Worm (Caenorhabditis elegans) whole organism, L2 larva: ENCODE data around the gene F31F7.2.
A peak's percentile ranks its signal among the peaks of the same experiment; 100 is the strongest.

Experiments
- F13H6.1 ChIP-seq: sonication (generic microtip); optimal IDR thresholded peaks from 2 replicates; lab custom pipeline; 2016; ENCODE audit warnings: missing genetic modification characterization, missing compliant biosample characterization
- R02D3.7 ChIP-seq: fragments of 150-350 bp; optimal IDR thresholded peaks from 2 replicates; lab custom pipeline; 2014; ENCODE audit warnings: missing biosample characterization, missing genetic modification characterization
- Y55F3AM.14 ChIP-seq: fragments of 200-800 bp; sonication (Bioruptor generic); optimal IDR thresholded peaks from 2 replicates; lab custom pipeline; 2018; ENCODE audit warnings: mild to moderate bottlenecking, missing genetic modification characterization, missing compliant biosample characterization
- ZK546.5 ChIP-seq: sonication (generic microtip); optimal IDR thresholded peaks from 2 replicates; lab custom pipeline; 2017; ENCODE audit warnings: missing biosample characterization, missing genetic modification characterization
- alr-1 ChIP-seq: fragments of 150-350 bp; optimal IDR thresholded peaks from 2 replicates; lab custom pipeline; 2014; ENCODE audit warnings: missing biosample characterization, missing genetic modification characterization
- ama-1 ChIP-seq: fragments of 150-350 bp; optimal IDR thresholded peaks from 2 replicates; lab custom pipeline; 2018; ENCODE audit warnings: inconsistent platforms
- blmp-1 ChIP-seq: sonication (generic microtip); optimal IDR thresholded peaks from 2 replicates; lab custom pipeline; 2017; ENCODE audit warnings: missing genetic modification characterization, mild to moderate bottlenecking, missing compliant biosample characterization, antibody characterized with exemption, moderate library complexity; ENCODE audit not compliant: insufficient read depth
- crh-2 ChIP-seq: sonication (generic microtip); optimal IDR thresholded peaks from 2 replicates; lab custom pipeline; 2017; ENCODE audit warnings: missing biosample characterization, missing genetic modification characterization
- dmd-4 ChIP-seq: sonication (generic microtip); optimal IDR thresholded peaks from 2 replicates; lab custom pipeline; 2017; ENCODE audit warnings: missing biosample characterization, missing genetic modification characterization
- egl-27 ChIP-seq: sonication (generic microtip); optimal IDR thresholded peaks from 3 replicates; lab custom pipeline; 2017; ENCODE audit warnings: missing biosample characterization, missing genetic modification reagents, missing genetic modification characterization
- elt-1 ChIP-seq: fragments of 150-350 bp; optimal IDR thresholded peaks from 2 replicates; lab custom pipeline; 2014; ENCODE audit warnings: missing biosample characterization, missing genetic modification characterization
- fos-1 ChIP-seq: fragments of 150-350 bp; optimal IDR thresholded peaks from 2 replicates; lab custom pipeline; 2014; ENCODE audit warnings: missing biosample characterization, missing genetic modification characterization
- gmeb-1 ChIP-seq: fragments of 150-350 bp; optimal IDR thresholded peaks from 2 replicates; lab custom pipeline; 2014; ENCODE audit warnings: missing biosample characterization, missing genetic modification characterization
- lin-11 ChIP-seq: fragments of 150-350 bp; sonication (generic microtip); optimal IDR thresholded peaks from 2 replicates; lab custom pipeline; 2014; ENCODE audit warnings: missing biosample characterization, missing genetic modification characterization, inconsistent platforms, mixed read lengths
- lin-13 ChIP-seq: fragments of 150-350 bp; optimal IDR thresholded peaks from 2 replicates; lab custom pipeline; 2014; ENCODE audit warnings: missing biosample characterization, missing genetic modification reagents, missing genetic modification characterization
- lin-39 ChIP-seq: fragments of 150-350 bp; optimal IDR thresholded peaks from 2 replicates; lab custom pipeline; 2014; ENCODE audit warnings: missing biosample characterization, missing genetic modification reagents, missing genetic modification characterization
- lsy-2 ChIP-seq, 2 experiments: fragments of 150-350 bp in 1 of 2; sonication (generic microtip) in 1 of 2; optimal IDR thresholded peaks; 2 replicates each; lab custom pipeline; 2014 to 2017; ENCODE audit warnings: missing biosample characterization in 2 of 2, missing genetic modification characterization in 2 of 2
- mbf-1 ChIP-seq: sonication (generic microtip); optimal IDR thresholded peaks from 2 replicates; lab custom pipeline; 2017; ENCODE audit warnings: missing biosample characterization, missing genetic modification characterization
- mdl-1 ChIP-seq, 2 experiments: fragments of 150-350 bp in 1 of 2; sonication (generic microtip) in 1 of 2; optimal IDR thresholded peaks; 2 replicates each; lab custom pipeline; 2017; ENCODE audit warnings: missing biosample characterization in 2 of 2, missing genetic modification characterization in 2 of 2
- nhr-10 ChIP-seq: sonication (generic microtip); optimal IDR thresholded peaks from 2 replicates; lab custom pipeline; 2017; ENCODE audit warnings: missing biosample characterization, missing genetic modification characterization
- nhr-11 ChIP-seq: fragments of 150-350 bp; optimal IDR thresholded peaks from 2 replicates; lab custom pipeline; 2014; ENCODE audit warnings: missing biosample characterization, missing genetic modification characterization
- nhr-12 ChIP-seq: fragments of 150-350 bp; optimal IDR thresholded peaks from 2 replicates; lab custom pipeline; 2014; ENCODE audit warnings: missing biosample characterization, missing genetic modification characterization
- nhr-129 ChIP-seq: fragments of 150-350 bp; optimal IDR thresholded peaks from 2 replicates; lab custom pipeline; 2014; ENCODE audit warnings: missing biosample characterization, missing genetic modification characterization
- nhr-23 ChIP-seq: fragments of 150-350 bp; optimal IDR thresholded peaks from 2 replicates; lab custom pipeline; 2014; ENCODE audit warnings: missing biosample characterization, missing genetic modification reagents, missing genetic modification characterization
- nhr-25 ChIP-seq: fragments of 150-350 bp; sonication (generic microtip); optimal IDR thresholded peaks from 3 replicates; lab custom pipeline; 2014; ENCODE audit warnings: missing biosample characterization, missing genetic modification characterization
- nhr-6 ChIP-seq: fragments of 150-350 bp; optimal IDR thresholded peaks from 2 replicates; lab custom pipeline; 2014; ENCODE audit warnings: missing biosample characterization, missing genetic modification characterization
- nhr-77 ChIP-seq: fragments of 150-350 bp; optimal IDR thresholded peaks from 2 replicates; lab custom pipeline; 2014; ENCODE audit warnings: missing biosample characterization, missing genetic modification characterization
- peb-1 ChIP-seq: fragments of 150-350 bp; optimal IDR thresholded peaks from 2 replicates; lab custom pipeline; 2014; ENCODE audit warnings: missing biosample characterization, missing genetic modification characterization
- sem-4 ChIP-seq: fragments of 150-350 bp; optimal IDR thresholded peaks from 2 replicates; lab custom pipeline; 2014; ENCODE audit warnings: missing biosample characterization, missing genetic modification reagents, missing genetic modification characterization
- skn-1 ChIP-seq: sonication (generic microtip); optimal IDR thresholded peaks from 2 replicates; lab custom pipeline; 2017; ENCODE audit warnings: missing biosample characterization, missing genetic modification characterization
- sma-3 ChIP-seq: sonication (generic microtip); optimal IDR thresholded peaks from 2 replicates; lab custom pipeline; 2016; ENCODE audit warnings: missing genetic modification reagents, missing genetic modification characterization, missing compliant biosample characterization
- sma-9 ChIP-seq, 2 experiments: fragments of 150-350 bp in 1 of 2; sonication (generic microtip) in 1 of 2; optimal IDR thresholded peaks; 2 replicates each; lab custom pipeline; 2014 to 2016; ENCODE audit warnings: missing genetic modification characterization in 2 of 2, mild to moderate bottlenecking in 1 of 2, missing biosample characterization in 1 of 2, missing compliant biosample characterization in 1 of 2, missing genetic modification reagents in 1 of 2, moderate library complexity in 1 of 2
- unc-39 ChIP-seq: fragments of 150-350 bp; optimal IDR thresholded peaks from 2 replicates; lab custom pipeline; 2014; ENCODE audit warnings: missing biosample characterization, missing genetic modification characterization
- unc-55 ChIP-seq: fragments of 150-350 bp; sonication (generic microtip); optimal IDR thresholded peaks from 3 replicates; lab custom pipeline; 2014; ENCODE audit warnings: missing biosample characterization, missing genetic modification reagents, missing genetic modification characterization
- unc-62 ChIP-seq: fragments of 150-350 bp; optimal IDR thresholded peaks from 2 replicates; lab custom pipeline; 2014; ENCODE audit warnings: missing biosample characterization, missing genetic modification reagents, missing genetic modification characterization
- ztf-1 ChIP-seq: fragments of 200-800 bp; sonication (Bioruptor generic); conservative IDR thresholded peaks from 2 replicates; pipeline ENCODE4 v1.3.6; 2022; ENCODE audit warnings: missing genetic modification characterization, missing compliant biosample characterization

Gene F31F7.2

DNA sequence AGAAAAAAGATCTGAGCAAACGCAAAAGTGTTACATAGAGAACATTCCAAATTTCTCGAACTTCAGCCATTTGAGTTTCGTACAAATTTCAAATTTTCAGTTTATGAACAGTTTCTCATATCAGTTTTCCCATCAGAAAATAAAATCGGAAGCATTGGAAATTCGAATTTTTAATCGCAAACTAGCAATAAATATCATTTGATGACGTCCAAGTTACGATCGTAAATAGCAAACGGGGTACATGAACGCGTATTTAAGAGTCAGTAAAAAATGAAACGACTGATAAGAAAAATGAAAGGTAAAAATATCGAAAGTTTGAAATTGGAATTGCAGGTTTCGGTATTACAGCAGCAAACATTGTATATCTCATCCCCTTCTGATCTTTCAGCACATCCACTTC, 20.6 kb downstream of the F31F7.2 start:
- TF ChIP-seq ZK546.5 (tag; lab: Kevin White, UChicago) (no peak), crh-2 (tag; lab: Kevin White, UChicago) (peak; percentile 41), nhr-77 (tag; lab: Kevin White, UChicago) (no peak), nhr-10 (tag; lab: Kevin White, UChicago) (no peak), sma-9 (GFP tag; optimal IDR thresholded peaks at IDR 0.05; lab: Kevin White, UChicago) (peak; percentile 15), sma-9 (tag; optimal IDR thresholded peaks at IDR 0.05; lab: Kevin White, UChicago) (no peak)
- TF ChIP-seq, all 48 proteins: peak for 2

ce11 chrV:6292401-6292800, 21.7 kb downstream of the F31F7.2 start, which contains the start of gene K12B6.9:
TSS of gene K12B6.9 (minus strand) at chrV:6292666.
- TF ChIP-seq ztf-1 (GFP tag; lab: Robert Waterston, UW), result no peak
- peak; percentile 46 for TF ChIP-seq crh-2 (tag; lab: Kevin White, UChicago)
- TF ChIP-seq sma-3 (GFP tag; lab: Kevin White, UChicago), result no peak
- TF ChIP-seq mdl-1 (tag; optimal IDR thresholded peaks at IDR 0.05; lab: Kevin White, UChicago), result no peak
- TF ChIP-seq lin-39, result no peak
- no peak for TF ChIP-seq egl-27 (tag; lab: Kevin White, UChicago)
- no peak for TF ChIP-seq unc-62 (GFP tag; lab: Kevin White, UChicago)
- no peak for TF ChIP-seq nhr-12 (tag; lab: Kevin White, UChicago)
- no peak for TF ChIP-seq gmeb-1
- TF ChIP-seq lin-13 (GFP tag; lab: Kevin White, UChicago), result no peak
- no peak for TF ChIP-seq alr-1
- no peak for TF ChIP-seq nhr-11 (tag; lab: Kevin White, UChicago)
- TF ChIP-seq ama-1 (lab: Kevin White, UChicago), result no peak
- peak; percentile 41 for TF ChIP-seq fos-1 (tag; lab: Kevin White, UChicago)
- no peak for TF ChIP-seq lsy-2 (tag; optimal IDR thresholded peaks at IDR 0.05; lab: Kevin White, UChicago)
- no peak for TF ChIP-seq nhr-25 (tag; lab: Kevin White, UChicago)

DNA sequence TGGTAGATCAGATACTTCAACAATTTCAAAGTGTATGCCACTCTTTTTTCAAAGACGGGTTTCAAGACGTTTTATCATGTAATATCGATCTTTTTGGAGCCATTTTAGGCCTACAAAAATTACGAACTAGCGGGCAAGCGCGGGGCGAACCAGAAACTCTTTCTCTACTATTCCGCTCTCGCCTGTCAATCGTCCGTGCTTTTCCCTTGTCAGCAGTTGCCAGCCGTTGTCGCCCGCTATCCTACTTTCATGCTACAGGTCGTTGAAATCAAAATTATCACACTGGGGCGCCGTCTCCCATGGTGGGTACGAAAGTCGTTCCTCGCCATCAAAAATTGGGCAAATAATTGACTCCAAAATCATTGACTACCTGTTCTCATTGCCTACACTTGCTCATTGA, 30.4 kb downstream of the F31F7.2 start:
- no peak for TF ChIP-seq R02D3.7
- TF ChIP-seq nhr-129, result no peak
- TF ChIP-seq lsy-2 (tag; optimal IDR thresholded peaks at IDR 0.05; lab: Kevin White, UChicago), result no peak
- TF ChIP-seq dmd-4, result no peak
- TF ChIP-seq nhr-23 (tag; lab: Kevin White, UChicago), result no peak
- no peak for TF ChIP-seq elt-1 (tag; lab: Kevin White, UChicago)
- no peak for TF ChIP-seq unc-62 (GFP tag; lab: Kevin White, UChicago)
- TF ChIP-seq gmeb-1, result no peak
- no peak for TF ChIP-seq unc-39 (tag; lab: Kevin White, UChicago)
- no peak for TF ChIP-seq sma-9 (GFP tag; optimal IDR thresholded peaks at IDR 0.05; lab: Kevin White, UChicago)
- TF ChIP-seq sma-9 (tag; optimal IDR thresholded peaks at IDR 0.05; lab: Kevin White, UChicago), result no peak
- TF ChIP-seq F13H6.1, result no peak
- no peak for TF ChIP-seq nhr-6
- TF ChIP-seq ama-1 (lab: Kevin White, UChicago), result no peak
- no peak for TF ChIP-seq Y55F3AM.14
- no peak for TF ChIP-seq sem-4 (tag; lab: Kevin White, UChicago)
- TF ChIP-seq skn-1 (tag; lab: Kevin White, UChicago), result no peak
- TF ChIP-seq fos-1 (tag; lab: Kevin White, UChicago), result no peak
- TF ChIP-seq lin-11 (tag; lab: Kevin White, UChicago), result no peak
- no peak for TF ChIP-seq crh-2 (tag; lab: Kevin White, UChicago)
- no peak for TF ChIP-seq blmp-1 (tag; lab: Kevin White, UChicago)

DNA sequence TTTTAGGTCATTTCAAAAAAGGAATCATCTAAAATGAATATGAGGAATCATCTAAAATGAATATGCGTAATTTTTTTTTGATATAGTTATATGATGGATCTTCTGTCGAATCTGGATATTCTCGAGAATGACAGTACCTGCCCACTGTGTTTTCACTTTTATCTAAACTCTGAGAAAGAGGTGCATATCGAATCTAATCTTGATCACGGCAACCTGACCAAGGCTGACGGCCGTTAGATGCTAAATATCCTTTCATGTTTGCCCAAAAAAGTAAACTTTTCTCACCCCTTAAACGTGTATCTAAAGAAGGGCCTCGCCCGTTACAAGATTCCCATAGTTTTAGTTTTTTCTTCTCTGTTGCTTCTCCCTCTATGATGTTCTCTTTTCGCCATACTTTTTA, 31.8 kb downstream of the F31F7.2 start:
- peak; percentile 65 for TF ChIP-seq blmp-1 (tag; lab: Kevin White, UChicago)
- TF ChIP-seq alr-1, result no peak
- TF ChIP-seq mbf-1, result no peak
- peak; percentile 33 for TF ChIP-seq elt-1 (tag; lab: Kevin White, UChicago)
- no peak for TF ChIP-seq ZK546.5 (tag; lab: Kevin White, UChicago)
- no peak for TF ChIP-seq peb-1 (tag; lab: Kevin White, UChicago)
- no peak for TF ChIP-seq fos-1 (tag; lab: Kevin White, UChicago)
- no peak for TF ChIP-seq unc-62 (GFP tag; lab: Kevin White, UChicago)
- no peak for TF ChIP-seq egl-27 (tag; lab: Kevin White, UChicago)
- no peak for TF ChIP-seq lsy-2 (tag; optimal IDR thresholded peaks at IDR 0.05; lab: Kevin White, UChicago)
- TF ChIP-seq unc-55, result no peak
- TF ChIP-seq F13H6.1, result no peak
- no peak for TF ChIP-seq mdl-1 (tag; optimal IDR thresholded peaks at IDR 0.05; lab: Kevin White, UChicago)
- TF ChIP-seq sma-3 (GFP tag; lab: Kevin White, UChicago), result no peak
- no peak for TF ChIP-seq lin-13 (GFP tag; lab: Kevin White, UChicago)
- TF ChIP-seq ztf-1 (GFP tag; lab: Robert Waterston, UW), result no peak
